Worm (Caenorhabditis elegans) whole organism, L4 larva: Measurements from ENCODE around the gene idpp-13.

Experiments used
- ZK546.5 ChIP-seq, 2 experiments: sonication (generic microtip); optimal IDR thresholded peaks; 2 replicates each; lab custom pipeline; 2017; ENCODE audit warnings: missing biosample characterization in 2 of 2, missing genetic modification characterization in 2 of 2
- dmd-6 ChIP-seq: fragments of 200-800 bp; sonication (Bioruptor generic); IDR thresholded peaks from 2 replicates; pipeline ENCODE4 v1.3.6; 2022; ENCODE audit warnings: missing genetic modification reagents, missing genetic modification characterization, missing compliant biosample characterization
- fkh-10 ChIP-seq: fragments of 150-350 bp; optimal IDR thresholded peaks from 2 replicates; lab custom pipeline; 2014; ENCODE audit warnings: missing biosample characterization, missing genetic modification reagents, missing genetic modification characterization
- gei-8 ChIP-seq: fragments of 200-800 bp; sonication (Bioruptor generic); optimal IDR thresholded peaks from 2 replicates; lab custom pipeline; 2018; ENCODE audit warnings: mild to moderate bottlenecking, missing genetic modification characterization, missing compliant biosample characterization
- hif-1 ChIP-seq, 2 experiments: sonication (generic microtip); optimal IDR thresholded peaks; 2 replicates each; lab custom pipeline; 2016 to 2017; ENCODE audit warnings: missing compliant biosample characterization in 2 of 2, missing genetic modification characterization in 2 of 2, missing genetic modification reagents in 2 of 2, missing genotype in 2 of 2, mild to moderate bottlenecking in 1 of 2
- skn-1 ChIP-seq: fragments of 150-350 bp; optimal IDR thresholded peaks from 2 replicates; lab custom pipeline; 2014; ENCODE audit warnings: missing biosample characterization, missing genetic modification characterization
- snpc-4 ChIP-seq: fragments of 150-350 bp; optimal IDR thresholded peaks from 2 replicates; lab custom pipeline; 2014; ENCODE audit warnings: missing biosample characterization, missing genetic modification characterization
- zag-1 ChIP-seq: fragments of 150-350 bp; optimal IDR thresholded peaks from 2 replicates; lab custom pipeline; 2014; ENCODE audit warnings: missing biosample characterization, missing genetic modification characterization
- zfp-3 ChIP-seq: fragments of 200-800 bp; sonication (Bioruptor generic); conservative IDR thresholded peaks from 2 replicates; pipeline ENCODE4 v1.3.6; 2022; ENCODE audit warnings: missing genetic modification reagents, missing genetic modification characterization, missing compliant biosample characterization

DNA sequence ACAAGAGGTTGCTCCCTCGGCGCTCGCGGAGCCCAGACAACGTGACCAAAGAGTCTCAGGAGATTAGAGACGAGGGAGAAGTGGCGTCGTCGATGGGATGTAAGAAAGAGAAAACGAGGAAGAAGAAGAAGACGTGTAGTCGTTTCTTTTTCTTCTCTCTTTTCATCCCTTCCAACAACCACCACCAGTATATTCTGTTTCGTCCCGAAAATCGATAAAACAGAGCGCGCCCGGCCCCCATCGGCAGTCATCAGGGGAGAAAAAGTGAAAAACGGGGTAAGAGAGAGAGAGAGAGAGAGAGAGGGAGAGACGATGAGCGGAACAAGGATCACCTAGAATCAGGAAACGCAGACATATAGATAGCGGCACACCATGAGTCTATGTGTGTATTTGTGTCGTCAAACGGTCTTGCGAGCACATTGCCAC, 28.9 kb downstream of the idpp-13 start:
- TF ChIP-seq dmd-6 (peak; percentile 77), zag-1 (tag; lab: Kevin White, UChicago) (no peak), snpc-4 (tag; lab: Kevin White, UChicago) (no peak), gei-8 (GFP tag; lab: Kevin White, UChicago) (no peak), hif-1 (tag; optimal IDR thresholded peaks at IDR 0.05; lab: Kevin White, UChicago) (peak in 1 of 2 experiments; percentile 65), fkh-10 (GFP tag; lab: Kevin White, UChicago) (peak; percentile 92), zfp-3 (GFP tag; lab: Robert Waterston, UW) (no peak), skn-1 (no peak), ZK546.5 (tag; optimal IDR thresholded peaks at IDR 0.05; lab: Kevin White, UChicago) (no peak)
